Worm (Caenorhabditis elegans) whole organism, L4/young adult: ENCODE measurements around the gene atf-2.

ENCODE experiments used
- W03F9.2 ChIP-seq: fragments of 150-350 bp; optimal IDR thresholded peaks from 2 replicates; lab custom pipeline; 2014; ENCODE audit warnings: missing biosample characterization, missing genetic modification characterization
- dao-5 ChIP-seq: sonication (generic microtip); optimal IDR thresholded peaks from 2 replicates; lab custom pipeline; 2016; ENCODE audit warnings: missing genotype, missing genetic modification characterization, moderate library complexity, missing compliant biosample characterization
- him-1 ChIP-seq: sonication (generic microtip); optimal IDR thresholded peaks from 2 replicates; lab custom pipeline; 2016; ENCODE audit warnings: missing genotype, missing genetic modification reagents, missing genetic modification characterization, missing compliant biosample characterization

atf-2 gene

ce11 chrII:8745449-8746297 is 6.1 kb upstream of the atf-2 start:
- TF ChIP-seq him-1 (tag; lab: Kevin White, UChicago) (no peak), dao-5 (no peak)

DNA sequence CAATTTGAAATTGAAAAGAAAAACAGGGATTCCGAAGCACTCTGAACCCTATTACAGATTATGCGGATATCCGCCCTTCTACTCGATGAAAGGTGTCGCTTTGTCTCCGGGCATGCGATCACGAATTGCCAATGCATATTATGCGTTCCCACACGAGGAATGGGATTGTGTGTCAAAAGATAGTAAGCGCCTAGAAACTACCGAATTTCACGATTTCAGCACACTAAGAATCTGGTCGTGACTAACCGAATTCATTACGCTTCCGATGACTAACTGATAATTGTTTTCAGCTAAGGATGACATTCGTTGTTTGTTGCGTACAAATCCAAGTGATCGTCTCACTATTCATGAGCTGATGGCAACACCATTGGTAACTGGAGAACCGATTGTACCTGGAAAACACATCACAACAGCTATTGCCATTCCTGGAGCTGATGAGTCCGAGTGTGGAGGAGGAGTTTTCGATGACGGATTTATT is 5.4 kb upstream of the atf-2 start:
- TF ChIP-seq dao-5 (no peak), him-1 (tag; lab: Kevin White, UChicago) (no peak), W03F9.2 (tag; lab: Kevin White, UChicago) (no peak)

DNA sequence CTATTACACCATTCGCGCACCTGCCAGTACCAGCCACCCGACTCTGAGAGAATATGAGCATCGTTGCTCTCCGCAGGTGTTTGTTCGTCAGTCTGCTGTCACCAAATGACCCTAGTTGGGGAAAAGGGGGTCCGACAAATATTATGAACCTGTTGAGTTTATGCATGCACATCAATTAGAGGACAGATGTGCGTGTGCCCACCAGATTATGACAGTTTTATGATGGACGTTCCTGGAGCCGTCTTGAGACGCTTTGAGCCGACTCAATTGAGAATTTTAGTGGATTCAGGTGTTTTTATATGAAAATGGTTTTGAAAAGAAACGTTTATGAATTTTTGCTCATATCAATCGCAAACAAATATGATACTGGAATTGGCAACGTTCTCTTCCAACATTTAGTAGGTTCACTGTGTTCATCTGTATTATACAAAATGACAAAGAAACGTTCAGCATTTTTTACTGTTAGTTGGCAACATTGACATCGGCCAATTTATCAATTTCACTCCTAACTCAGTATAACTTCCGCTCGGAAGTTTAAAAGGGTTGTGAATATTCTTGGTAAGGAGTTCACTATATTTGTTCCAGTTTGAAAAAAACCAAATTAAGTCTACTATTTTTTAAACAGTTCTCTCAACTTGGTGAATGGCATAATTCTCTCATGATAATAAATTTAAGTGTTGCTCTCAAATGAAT is 4.4 kb upstream of the atf-2 start:
- TF ChIP-seq W03F9.2 (tag; lab: Kevin White, UChicago) (no peak), him-1 (tag; lab: Kevin White, UChicago) (peak; percentile 2), dao-5 (no peak)

ce11 chrII:8747939-8748352 is 3.8 kb upstream of the atf-2 start:
- TF ChIP-seq W03F9.2 (tag; lab: Kevin White, UChicago): no peak
- TF ChIP-seq him-1 (tag; lab: Kevin White, UChicago): no peak
- TF ChIP-seq dao-5: no peak

- TF ChIP-seq W03F9.2 (tag; lab: Kevin White, UChicago): no peak
- TF ChIP-seq dao-5: no peak
- no peak for TF ChIP-seq him-1 (tag; lab: Kevin White, UChicago)
These were observed 3.1 kb upstream of the atf-2 start for ce11 chrII:8748638-8749037.

ce11 chrII:8749084-8749483 is 2.7 kb upstream of the atf-2 start:
- TF ChIP-seq W03F9.2 (tag; lab: Kevin White, UChicago) (no peak), him-1 (tag; lab: Kevin White, UChicago) (no peak), dao-5 (no peak)

- TF ChIP-seq dao-5: no peak
- no peak for TF ChIP-seq W03F9.2 (tag; lab: Kevin White, UChicago)
- no peak for TF ChIP-seq him-1 (tag; lab: Kevin White, UChicago)
These were observed 1.7 kb upstream of the atf-2 start for ce11 chrII:8750056-8750455.

ce11 chrII:8751042-8751441 is 744 bp upstream of the atf-2 start:
- no peak for TF ChIP-seq dao-5

DNA sequence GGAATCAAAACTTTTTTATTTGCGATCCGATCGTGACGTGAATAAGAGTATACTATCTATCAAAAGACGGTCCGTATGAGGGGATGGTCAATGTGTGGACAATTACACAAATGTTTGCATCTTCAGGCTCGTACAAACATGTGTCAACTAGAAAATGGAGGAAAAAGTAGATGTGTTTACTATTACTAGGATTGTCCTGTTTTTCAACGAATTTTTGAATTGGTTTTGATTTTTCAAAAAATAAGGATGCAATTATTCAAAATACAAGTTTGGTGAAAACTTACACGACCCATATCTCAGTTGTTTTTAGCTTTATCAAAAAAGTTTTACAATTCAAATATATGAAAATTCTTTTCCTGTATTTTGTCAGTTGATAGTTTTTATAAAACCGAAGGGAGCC is 3.5 kb downstream of the atf-2 start, which contains the start of gene K08F8.7:
K08F8.7 (minus strand) TSS at position 101 of the 400 bp plus-strand sequence.
- TF ChIP-seq him-1 (tag; lab: Kevin White, UChicago): no peak

- no peak for TF ChIP-seq dao-5
- no peak for TF ChIP-seq W03F9.2 (tag; lab: Kevin White, UChicago)
- no peak for TF ChIP-seq him-1 (tag; lab: Kevin White, UChicago)
These were observed 7.7 kb downstream of the atf-2 start, which contains the start of gene fut-1 for ce11 chrII:8759493-8759892. Gene fut-1, minus strand, starts transcription at chrII:8759593.

DNA sequence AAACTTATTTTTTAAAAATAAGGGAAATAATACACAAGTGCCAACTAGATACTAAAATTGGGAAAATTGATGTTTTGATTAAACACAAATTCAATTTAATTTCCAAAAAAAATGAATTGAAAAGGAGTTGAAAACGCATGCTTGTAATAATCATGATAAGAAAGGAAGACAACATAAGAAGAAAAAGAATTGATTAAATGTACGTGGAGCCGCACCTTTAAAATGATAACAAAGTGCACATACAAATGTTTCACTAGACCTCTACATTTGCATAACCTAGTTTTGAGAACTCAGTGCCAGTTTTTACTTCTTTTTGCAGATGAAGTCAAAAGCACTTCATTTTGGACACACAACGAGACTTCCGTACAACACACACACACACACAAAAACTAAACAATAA is 10.0 kb downstream of the atf-2 start:
- TF ChIP-seq W03F9.2 (tag; lab: Kevin White, UChicago) (no peak), dao-5 (no peak), him-1 (tag; lab: Kevin White, UChicago) (no peak)

DNA sequence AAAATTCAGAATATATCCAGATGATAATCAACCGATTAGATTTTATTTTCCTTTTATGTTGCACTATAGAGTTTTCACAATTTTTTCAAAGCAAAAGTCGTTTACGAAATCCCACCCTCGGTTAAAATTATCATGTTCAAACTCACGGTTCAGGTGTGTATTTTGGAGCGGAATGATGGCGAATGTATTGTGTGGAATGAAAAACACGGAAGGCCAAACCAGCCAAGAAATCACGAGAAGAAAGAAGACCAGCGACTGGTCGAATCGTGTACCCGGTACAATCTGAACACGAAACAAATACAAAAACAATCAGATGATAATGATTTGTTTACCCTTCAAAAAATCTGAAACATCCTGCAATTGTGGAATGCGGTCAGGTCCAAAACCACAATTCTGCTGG is 11.6 kb downstream of the atf-2 start:
- no peak for TF ChIP-seq W03F9.2 (tag; lab: Kevin White, UChicago)
- TF ChIP-seq dao-5: no peak
- no peak for TF ChIP-seq him-1 (tag; lab: Kevin White, UChicago)

DNA sequence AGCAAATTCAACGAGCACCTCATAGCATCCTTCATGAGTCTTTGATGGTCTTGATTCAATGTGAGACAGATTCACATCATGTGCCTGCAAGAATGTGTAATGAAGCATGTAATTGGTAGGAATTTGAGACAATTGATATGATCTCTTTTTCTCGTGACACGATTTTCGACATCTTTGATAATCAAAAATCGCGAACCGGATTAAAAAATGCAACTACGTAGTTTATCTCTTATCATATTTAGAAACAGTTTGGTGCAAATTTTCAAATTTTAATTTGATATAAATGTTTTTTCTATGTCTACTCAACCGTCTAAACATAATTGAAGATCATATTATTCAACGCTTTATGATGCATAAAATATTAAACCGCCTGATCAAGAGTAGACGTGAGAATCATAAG is 12.5 kb downstream of the atf-2 start:
- TF ChIP-seq dao-5 (no peak), him-1 (tag; lab: Kevin White, UChicago) (no peak)

DNA sequence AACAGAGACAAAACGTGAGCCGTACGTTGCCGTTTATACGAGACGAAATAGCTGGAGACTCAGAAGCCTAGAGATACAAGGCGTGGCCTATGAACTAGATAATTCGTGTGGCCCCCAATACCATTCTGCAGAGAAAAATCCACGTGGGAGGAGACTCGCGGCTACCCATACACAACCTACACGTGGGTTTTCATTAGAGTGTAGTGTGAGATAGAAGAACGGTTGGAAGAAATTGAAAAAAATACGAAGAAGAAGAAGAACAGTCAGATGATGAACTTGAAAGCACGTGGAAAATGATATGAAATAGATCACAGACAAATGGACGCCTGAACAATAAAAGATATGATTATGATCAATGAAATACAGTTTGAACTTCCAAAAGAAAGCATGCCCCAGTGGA is 13.3 kb downstream of the atf-2 start:
- TF ChIP-seq him-1 (tag; lab: Kevin White, UChicago) (no peak), W03F9.2 (tag; lab: Kevin White, UChicago) (no peak)
